Fruit fly (Drosophila melanogaster): Measurements from ENCODE around the gene mus312.

Gene mus312

dm6 chr3L:7347984-7348631, 19.2 kb downstream of the mus312 start, which contains the start of the genes Srp19 and qm (continued):
- TF ChIP-seq Dbx (GFP tag; IDR thresholded peaks at IDR 0.05), result peak; percentile 52; the same call in 2 of the 3 replicates
- TF ChIP-seq Mes4 (GFP tag; optimal IDR thresholded peaks at IDR 0.05), result no peak
- TF ChIP-seq sna (GFP tag; IDR thresholded peaks at IDR 0.05; ENCODE audit: partially characterized antibody), result peak; percentile 78
- peak; percentile 92 for TF ChIP-seq knrl (GFP tag; IDR thresholded peaks at IDR 0.05; ENCODE audit: partially characterized antibody)
- peak; percentile 95 for TF ChIP-seq BEAF-32 (GFP tag; optimal IDR thresholded peaks at IDR 0.05)
- peak; percentile 51 for TF ChIP-seq Fer1 (GFP tag; optimal IDR thresholded peaks at IDR 0.05)
- no peak for TF ChIP-seq fd102C (GFP tag; optimal IDR thresholded peaks at IDR 0.05)
- peak; percentile 56 to 65 for TF ChIP-seq dpn (GFP tag; optimal IDR thresholded peaks at IDR 0.05)
- TF ChIP-seq lola (GFP tag; optimal IDR thresholded peaks at IDR 0.05), result peak in 1 of 3 experiments; percentile 13
- no peak for TF ChIP-seq dimm (GFP tag; IDR thresholded peaks at IDR 0.05)
- TF ChIP-seq CG9215 (GFP tag; IDR thresholded peaks at IDR 0.05), result peak; percentile 32; the same call in 1 of the 2 replicates
- peak; percentile 78 for TF ChIP-seq CG9932 (GFP tag; IDR thresholded peaks at IDR 0.05)
- peak; percentile 44 for TF ChIP-seq chn (GFP tag; optimal IDR thresholded peaks at IDR 0.05)
- peak; percentile 5 for TF ChIP-seq Oli (tag; optimal IDR thresholded peaks at IDR 0.05)
- no peak for TF ChIP-seq CG6813 (GFP tag; optimal IDR thresholded peaks at IDR 0.05)
- TF ChIP-seq CG10654 (GFP tag; optimal IDR thresholded peaks at IDR 0.05), result peak; percentile 15
- peak; percentile 63 for TF ChIP-seq CG12659 (GFP tag; optimal IDR thresholded peaks at IDR 0.05)
- peak; percentile 57 for TF ChIP-seq ind (GFP tag; optimal IDR thresholded peaks at IDR 0.05)
- no peak for TF ChIP-seq Trl (optimal IDR thresholded peaks at IDR 0.05)
- TF ChIP-seq Trl (GFP tag; optimal IDR thresholded peaks at IDR 0.05), result peak; percentile 70
- peak; percentile 34 for TF ChIP-seq Chrac-16 (GFP tag; optimal IDR thresholded peaks at IDR 0.05)
- peak; percentile 59 for TF ChIP-seq YL-1 (GFP tag; optimal IDR thresholded peaks at IDR 0.05)
- no peak for TF ChIP-seq E2f1 (GFP tag; IDR thresholded peaks at IDR 0.05)
- peak; percentile 87 for TF ChIP-seq CG13287 (GFP tag; IDR thresholded peaks at IDR 0.05; ENCODE audit: partially characterized antibody)
- TF ChIP-seq Lpt (GFP tag; optimal IDR thresholded peaks at IDR 0.05), result no peak
- no peak for TF ChIP-seq D19A (tag; optimal IDR thresholded peaks at IDR 0.05)
- peak; percentile 57 for TF ChIP-seq pum (GFP tag; optimal IDR thresholded peaks at IDR 0.05)
- TF ChIP-seq Xrp1 (GFP tag; IDR thresholded peaks at IDR 0.05), result peak; percentile 44; the same call in 1 of the 2 replicates
- 0 out of 3 replicates have a peak, but pooled peaks have one; percentile 20 for TF ChIP-seq sr (GFP tag; IDR thresholded peaks at IDR 0.05)
- TF ChIP-seq Sry-β (GFP tag; optimal IDR thresholded peaks at IDR 0.05), result peak; percentile 93
- TF ChIP-seq Gug (GFP tag; IDR thresholded peaks at IDR 0.05), result peak; percentile 24; the same call in 1 of the 4 replicates
- TF ChIP-seq CG8478 (optimal IDR thresholded peaks at IDR 0.05), result no peak
- peak; percentile 68 for TF ChIP-seq CoRest (tag; optimal IDR thresholded peaks at IDR 0.05)
- peak; percentile 27 for TF ChIP-seq tx (GFP tag; optimal IDR thresholded peaks at IDR 0.05)
- TF ChIP-seq fd96Cb (tag; optimal IDR thresholded peaks at IDR 0.05), result peak; percentile 30
- peak; percentile 85 for TF ChIP-seq vnd (GFP tag; IDR thresholded peaks at IDR 0.05; ENCODE audit: partially characterized antibody)
- TF ChIP-seq CG3847 (GFP tag; IDR thresholded peaks at IDR 0.05), result peak; percentile 57
- TF ChIP-seq bcd (GFP tag; optimal IDR thresholded peaks at IDR 0.05), result peak; percentile 46
- no peak for TF ChIP-seq PHDP (tag; optimal IDR thresholded peaks at IDR 0.05)
- no peak; the same call in 1 of the 2 replicates for TF ChIP-seq CG10366 (GFP tag; IDR thresholded peaks at IDR 0.05)
- TF ChIP-seq Ets97D (GFP tag; optimal IDR thresholded peaks at IDR 0.05), result peak; percentile 51
- TF ChIP-seq fu2 (GFP tag; optimal IDR thresholded peaks at IDR 0.05), result peak; percentile 4
- TF ChIP-seq CG17829 (tag; optimal IDR thresholded peaks at IDR 0.05), result peak; percentile 43
- peak; percentile 85 for TF ChIP-seq Med (GFP tag)
- peak; percentile 52 for TF ChIP-seq CG13624 (GFP tag; optimal IDR thresholded peaks at IDR 0.05)
- peak; percentile 70 for TF ChIP-seq CG12391 (tag; optimal IDR thresholded peaks at IDR 0.05)
- peak; percentile 69 for TF ChIP-seq CG10543 (GFP tag; optimal IDR thresholded peaks at IDR 0.05)
- TF ChIP-seq CG11696 (GFP tag; IDR thresholded peaks at IDR 0.05), result no peak
- TF ChIP-seq HLH54F (GFP tag; optimal IDR thresholded peaks at IDR 0.05), result peak; percentile 47
- TF ChIP-seq cg (GFP tag; optimal IDR thresholded peaks at IDR 0.05), result no peak

All from whole organism, embryonic.